Worm (Caenorhabditis elegans): ENCODE data around the gene arrd-28.

Gene arrd-28

ce11 chrX:10218779-10219178, 35.0 kb downstream of the arrd-28 start, which contains the start of gene F44A6.5:
F44A6.5 (minus strand) TSS chrX:10218929.
- TF ChIP-seq hlh-1 (tag; optimal IDR thresholded peaks at IDR 0.05) (no peak), blmp-1 (tag; optimal IDR thresholded peaks at IDR 0.05) (no peak), flh-1 (GFP tag; optimal IDR thresholded peaks at IDR 0.05) (no peak), mep-1 (tag; optimal IDR thresholded peaks at IDR 0.05) (no peak), lsy-2 (tag; optimal IDR thresholded peaks at IDR 0.05) (no peak), cnd-1 (tag; optimal IDR thresholded peaks at IDR 0.05) (no peak), ham-2 (GFP tag; optimal IDR thresholded peaks at IDR 0.05) (no peak)

ce11 chrX:10219184-10219705, 35.5 kb downstream of the arrd-28 start:
- TF ChIP-seq ham-2 (GFP tag; optimal IDR thresholded peaks at IDR 0.05) (no peak), zip-8 (tag; optimal IDR thresholded peaks at IDR 0.05) (no peak), M03D4.4 (tag; optimal IDR thresholded peaks at IDR 0.05) (no peak), nhr-12 (tag; optimal IDR thresholded peaks at IDR 0.05) (no peak), lin-32 (GFP tag; optimal IDR thresholded peaks at IDR 0.05) (no peak)

ce11 chrX:10225845-10226244, 42.0 kb downstream of the arrd-28 start:
- no peak for TF ChIP-seq mab-5 (tag; optimal IDR thresholded peaks at IDR 0.05)
- no peak for TF ChIP-seq nhr-12 (tag; optimal IDR thresholded peaks at IDR 0.05)
- TF ChIP-seq bed-3 (GFP tag; optimal IDR thresholded peaks at IDR 0.05), result no peak
- TF ChIP-seq hlh-1 (tag; optimal IDR thresholded peaks at IDR 0.05), result no peak
- no peak for TF ChIP-seq sptf-1 (tag; optimal IDR thresholded peaks at IDR 0.05)
- TF ChIP-seq nhr-237 (tag; optimal IDR thresholded peaks at IDR 0.05), result no peak
- TF ChIP-seq ceh-83 (GFP tag; optimal IDR thresholded peaks at IDR 0.05), result no peak
- no peak for TF ChIP-seq ham-2 (GFP tag; optimal IDR thresholded peaks at IDR 0.05)
- no peak for TF ChIP-seq snpc-4 (tag; optimal IDR thresholded peaks at IDR 0.05)
- TF ChIP-seq mep-1 (tag; optimal IDR thresholded peaks at IDR 0.05), result no peak
- TF ChIP-seq unc-120 (tag; optimal IDR thresholded peaks at IDR 0.05; ENCODE audit: poor library complexity, severe bottlenecking), result no peak
- TF ChIP-seq ces-1 (GFP tag; optimal IDR thresholded peaks at IDR 0.05), result no peak
- TF ChIP-seq elt-1 (tag; optimal IDR thresholded peaks at IDR 0.05; ENCODE audit: borderline replicate concordance, insufficient read depth), result no peak
- no peak for TF ChIP-seq lsy-2 (tag; optimal IDR thresholded peaks at IDR 0.05)
- TF ChIP-seq ztf-11 (tag; optimal IDR thresholded peaks at IDR 0.05), result no peak
- TF ChIP-seq M03D4.4 (tag; optimal IDR thresholded peaks at IDR 0.05), result no peak

- no peak for TF ChIP-seq elt-3 (tag; optimal IDR thresholded peaks at IDR 0.05)
- no peak for TF ChIP-seq sem-2 (GFP tag; optimal IDR thresholded peaks at IDR 0.05)
- TF ChIP-seq mep-1 (tag; optimal IDR thresholded peaks at IDR 0.05), result no peak
- TF ChIP-seq elt-1 (tag; optimal IDR thresholded peaks at IDR 0.05; ENCODE audit: borderline replicate concordance, insufficient read depth), result peak; percentile 50
- TF ChIP-seq ham-2 (GFP tag; optimal IDR thresholded peaks at IDR 0.05), result no peak
Observed at ce11 chrX:10227217-10227616, 43.4 kb downstream of the arrd-28 start.

- TF ChIP-seq elt-1 (tag; optimal IDR thresholded peaks at IDR 0.05; ENCODE audit: borderline replicate concordance, insufficient read depth) (peak; percentile 62), tbx-8 (GFP tag; optimal IDR thresholded peaks at IDR 0.05) (no peak), ham-2 (GFP tag; optimal IDR thresholded peaks at IDR 0.05) (peak; percentile 16)
Observed at ce11 chrX:10228094-10228746, 44.4 kb downstream of the arrd-28 start, which contains the start of gene C14H10.3. C14H10.3 (minus strand) TSS chrX:10228137.

ce11 chrX:10230872-10231271, 47.1 kb downstream of the arrd-28 start:
- TF ChIP-seq nhr-2 (tag; optimal IDR thresholded peaks at IDR 0.05) (no peak), blmp-1 (tag; optimal IDR thresholded peaks at IDR 0.05) (peak; percentile 82), sptf-1 (tag; optimal IDR thresholded peaks at IDR 0.05) (no peak), ces-1 (GFP tag; optimal IDR thresholded peaks at IDR 0.05) (no peak)

ce11 chrX:10232395-10232794, 48.6 kb downstream of the arrd-28 start:
- TF ChIP-seq ham-2 (GFP tag; optimal IDR thresholded peaks at IDR 0.05) (no peak), ces-1 (GFP tag; optimal IDR thresholded peaks at IDR 0.05) (peak; percentile 37), ceh-39 (tag; optimal IDR thresholded peaks at IDR 0.05) (no peak), mab-5 (tag; optimal IDR thresholded peaks at IDR 0.05) (no peak), zip-8 (tag; optimal IDR thresholded peaks at IDR 0.05) (no peak)

Data from whole organism, mixed stage, embryonic.